Fruit fly (Drosophila melanogaster): ENCODE measurements around the gene Ir67c.

DNA sequence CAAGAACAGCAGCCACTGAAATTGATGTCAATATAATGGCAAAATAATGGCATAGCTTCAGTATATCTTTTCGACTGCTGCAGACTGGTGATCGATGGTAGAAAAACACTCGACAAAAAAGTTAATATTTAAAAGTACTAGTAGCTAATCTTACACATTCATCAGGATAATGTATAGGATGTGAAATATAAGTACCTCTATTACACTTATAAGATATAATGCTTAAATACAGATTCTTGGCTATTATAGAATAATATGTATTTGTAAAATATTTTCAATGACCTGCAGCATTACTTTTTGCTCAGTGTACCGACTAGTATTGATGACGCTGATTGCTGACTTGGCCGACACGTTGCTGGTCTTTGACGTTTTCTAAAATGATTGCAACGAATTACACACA lies 47.7 kb downstream of the Ir67c start:
- TF ChIP-seq cyc (GFP tag; optimal IDR thresholded peaks at IDR 0.05) (no peak), CG6792 (GFP tag; optimal IDR thresholded peaks at IDR 0.05) (peak; percentile 20), Met (GFP tag; optimal IDR thresholded peaks at IDR 0.05) (no peak)

All from whole organism, prepupa.